Worm (Caenorhabditis elegans): ENCODE measurements around the gene clec-213.

ce11 chrV:7645454-7645853, 40.5 kb downstream of the clec-213 start, which contains the start of gene str-47:
- no peak for TF ChIP-seq dao-5 (tag; optimal IDR thresholded peaks at IDR 0.05)
- TF ChIP-seq W03F9.2 (tag; optimal IDR thresholded peaks at IDR 0.05): no peak
